Worm (Caenorhabditis elegans): ENCODE data around the gene hot-7.

DNA sequence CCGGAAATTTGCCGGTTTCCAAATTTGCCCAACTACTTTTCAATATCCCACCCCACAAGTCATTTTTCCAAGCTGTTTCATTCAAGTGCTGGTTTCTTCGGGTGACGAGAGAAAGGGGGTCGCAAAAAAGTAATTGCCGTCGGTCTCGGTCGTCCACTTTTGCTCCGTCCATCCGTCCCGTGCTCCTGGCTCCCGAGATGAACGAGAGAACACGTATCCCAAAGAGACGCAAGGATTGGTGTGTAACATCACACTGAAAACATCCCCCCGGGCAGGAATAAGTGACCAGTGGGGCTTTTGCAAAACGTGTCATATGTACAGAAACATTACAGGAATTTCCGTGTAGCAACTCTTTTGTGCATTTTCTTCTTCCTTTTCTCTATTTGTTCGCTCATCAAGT, 34.6 kb upstream of the hot-7 start:
- TF ChIP-seq snpc-4 (tag; optimal IDR thresholded peaks at IDR 0.05) (no peak), ces-1 (GFP tag; optimal IDR thresholded peaks at IDR 0.05) (no peak), bed-3 (GFP tag; optimal IDR thresholded peaks at IDR 0.05) (no peak), unc-39 (tag; optimal IDR thresholded peaks at IDR 0.05) (no peak), flh-1 (GFP tag; optimal IDR thresholded peaks at IDR 0.05) (no peak)

Measured in whole organism, mixed stage, embryonic.